Worm (Caenorhabditis elegans): ENCODE measurements around the gene lin-48.

DNA sequence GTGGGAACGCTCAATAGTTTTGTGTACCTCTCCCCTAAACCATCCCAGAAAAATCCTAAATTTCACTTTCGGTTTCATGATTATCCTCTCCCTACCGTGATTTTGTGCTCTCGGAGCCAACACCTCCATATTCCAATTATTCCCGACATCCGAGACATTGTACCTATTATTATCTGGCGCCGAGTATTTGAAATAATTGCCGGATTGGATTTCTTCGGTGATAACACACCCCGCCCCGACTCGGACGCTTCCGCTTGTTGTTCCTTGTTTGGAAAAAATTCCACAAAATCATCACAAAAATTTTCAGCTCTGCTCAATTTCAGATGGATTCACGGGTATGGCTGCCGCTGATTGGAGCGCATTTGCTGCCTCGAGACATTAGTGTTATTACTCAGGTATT is at the start of gene lin-48:
- no peak for TF ChIP-seq W03F9.2 (tag; optimal IDR thresholded peaks at IDR 0.05)
- TF ChIP-seq him-1 (tag; optimal IDR thresholded peaks at IDR 0.05), result no peak
